Worm (Caenorhabditis elegans) whole organism, young adult: ENCODE data around the gene ltd-1.

Experiments
- B0019.2 ChIP-seq: fragments of 200-800 bp; sonication (Bioruptor generic); conservative IDR thresholded peaks from 2 replicates; pipeline ENCODE4 v1.3.6; 2022; ENCODE audit warnings: missing genetic modification reagents, missing genetic modification characterization, missing compliant biosample characterization
- B0035.1 ChIP-seq: sonication (generic microtip); optimal IDR thresholded peaks from 2 replicates; lab custom pipeline; 2016; ENCODE audit warnings: missing genetic modification characterization, mild to moderate bottlenecking, missing compliant biosample characterization, missing genotype, missing genetic modification reagents
- B0261.1 ChIP-seq: sonication (generic microtip); optimal IDR thresholded peaks from 2 replicates; lab custom pipeline; 2016; ENCODE audit warnings: mild to moderate bottlenecking, missing genetic modification characterization, moderate library complexity, missing compliant biosample characterization
- B0336.3 ChIP-seq: fragments of 200-800 bp; sonication (Bioruptor generic); IDR thresholded peaks from 2 replicates; pipeline ENCODE4 v1.3.6; 2022; ENCODE audit warnings: missing genetic modification characterization, missing compliant biosample characterization
- D2030.7 ChIP-seq: fragments of 200-800 bp; sonication (Bioruptor generic); IDR thresholded peaks from 2 replicates; pipeline ENCODE4 v1.3.6; 2022; ENCODE audit warnings: missing genetic modification reagents, missing genetic modification characterization, missing compliant biosample characterization
- F22D6.2 ChIP-seq: sonication (generic microtip); optimal IDR thresholded peaks from 2 replicates; lab custom pipeline; 2016; ENCODE audit warnings: mild to moderate bottlenecking, missing genetic modification characterization, missing compliant biosample characterization
- F23B12.7 ChIP-seq: sonication (generic microtip); optimal IDR thresholded peaks from 2 replicates; lab custom pipeline; 2017; ENCODE audit warnings: missing genetic modification characterization, mild to moderate bottlenecking, missing compliant biosample characterization, antibody characterized with exemption, moderate library complexity; ENCODE audit not compliant: insufficient read depth
- F33H1.4 ChIP-seq: fragments of 200-800 bp; sonication (Bioruptor generic); IDR thresholded peaks from 2 replicates; pipeline ENCODE4 v1.3.6; 2022; ENCODE audit warnings: missing genetic modification reagents, missing genetic modification characterization, missing compliant biosample characterization
- F37B4.10 ChIP-seq: fragments of 200-800 bp; sonication (Bioruptor generic); IDR thresholded peaks from 2 replicates; pipeline ENCODE4 v1.3.6; 2022; ENCODE audit warnings: missing genetic modification characterization, missing compliant biosample characterization
- F49E8.2 ChIP-seq: sonication (generic microtip); optimal IDR thresholded peaks from 3 replicates; lab custom pipeline; 2017; ENCODE audit warnings: missing genetic modification characterization, mild to moderate bottlenecking, missing compliant biosample characterization, antibody characterized with exemption, moderate library complexity; ENCODE audit not compliant: insufficient read depth
- F57C9.4 ChIP-seq: sonication (generic microtip); optimal IDR thresholded peaks from 2 replicates; lab custom pipeline; 2017; ENCODE audit warnings: mild to moderate bottlenecking, missing genetic modification characterization, missing compliant biosample characterization
- K12H6.12 ChIP-seq: fragments of 200-800 bp; sonication (Bioruptor generic); optimal IDR thresholded peaks from 2 replicates; lab custom pipeline; 2018; ENCODE audit warnings: mild to moderate bottlenecking, missing genetic modification characterization, missing compliant biosample characterization
- Y79H2A.3 ChIP-seq: fragments of 200-800 bp; sonication (Bioruptor generic); conservative IDR thresholded peaks from 2 replicates; pipeline ENCODE4 v1.3.6; 2022; ENCODE audit warnings: missing genetic modification reagents, missing genetic modification characterization, missing compliant biosample characterization
- Y95B8A.8 ChIP-seq: fragments of 200-800 bp; sonication (Bioruptor generic); IDR thresholded peaks from 2 replicates; pipeline ENCODE4 v1.3.6; 2022; ENCODE audit warnings: missing genetic modification reagents, missing genetic modification characterization, missing compliant biosample characterization
- ZK185.1 ChIP-seq: sonication (generic microtip); optimal IDR thresholded peaks from 2 replicates; lab custom pipeline; 2016; ENCODE audit warnings: mild to moderate bottlenecking, missing genetic modification characterization, missing compliant biosample characterization; ENCODE audit not compliant: poor library complexity, severe bottlenecking
- aptf-2 ChIP-seq: fragments of 200-800 bp; sonication (Bioruptor generic); conservative IDR thresholded peaks from 2 replicates; pipeline ENCODE4 v1.3.6; 2022; ENCODE audit warnings: missing genetic modification reagents, missing genetic modification characterization, missing compliant biosample characterization
- aptf-3 ChIP-seq: fragments of 200-800 bp; sonication (Bioruptor generic); IDR thresholded peaks from 2 replicates; pipeline ENCODE4 v1.3.6; 2022; ENCODE audit warnings: missing genetic modification characterization, missing compliant biosample characterization
- attf-3 ChIP-seq: fragments of 200-800 bp; sonication (Bioruptor generic); conservative IDR thresholded peaks from 2 replicates; pipeline ENCODE4 v1.3.6; 2022; ENCODE audit warnings: missing genetic modification reagents, missing genetic modification characterization, missing compliant biosample characterization
- attf-5 ChIP-seq: fragments of 200-800 bp; sonication (Bioruptor generic); optimal IDR thresholded peaks from 2 replicates; lab custom pipeline; 2018; ENCODE audit warnings: mild to moderate bottlenecking, missing genetic modification characterization, missing compliant biosample characterization
- attf-6 ChIP-seq: fragments of 200-800 bp; sonication (Bioruptor generic); IDR thresholded peaks from 2 replicates; pipeline ENCODE4 v1.3.6; 2022; ENCODE audit warnings: missing genetic modification reagents, missing genetic modification characterization, missing compliant biosample characterization
- bed-1 ChIP-seq: fragments of 200-800 bp; sonication (Bioruptor generic); IDR thresholded peaks from 2 replicates; pipeline ENCODE4 v1.3.6; 2022; ENCODE audit warnings: missing genetic modification reagents, missing genetic modification characterization, missing compliant biosample characterization
- ceh-27 ChIP-seq: fragments of 200-800 bp; sonication (Bioruptor generic); optimal IDR thresholded peaks from 2 replicates; lab custom pipeline; 2018; ENCODE audit warnings: mild to moderate bottlenecking, missing genetic modification characterization, moderate library complexity, missing compliant biosample characterization
- ceh-40 ChIP-seq: fragments of 200-800 bp; sonication (Bioruptor generic); IDR thresholded peaks from 2 replicates; pipeline ENCODE4 v1.3.6; 2022; ENCODE audit warnings: missing genetic modification characterization, missing compliant biosample characterization
- chd-7 ChIP-seq: sonication (generic microtip); optimal IDR thresholded peaks from 2 replicates; lab custom pipeline; 2016; ENCODE audit warnings: mild to moderate bottlenecking, missing genetic modification characterization, moderate library complexity, missing compliant biosample characterization
- dpff-1 ChIP-seq: sonication (generic microtip); optimal IDR thresholded peaks from 2 replicates; lab custom pipeline; 2017; ENCODE audit warnings: mild to moderate bottlenecking, missing genetic modification characterization, missing compliant biosample characterization
- egl-18 ChIP-seq: fragments of 200-800 bp; sonication (Bioruptor generic); IDR thresholded peaks from 2 replicates; pipeline ENCODE4 v1.3.6; 2022; ENCODE audit warnings: missing genetic modification reagents, missing genetic modification characterization, missing compliant biosample characterization
- egl-44 ChIP-seq: fragments of 200-800 bp; sonication (Bioruptor generic); IDR thresholded peaks from 2 replicates; pipeline ENCODE4 v1.3.6; 2022; ENCODE audit warnings: missing genetic modification reagents, missing genetic modification characterization, missing compliant biosample characterization
- egrh-3 ChIP-seq: fragments of 200-800 bp; sonication (Bioruptor generic); IDR thresholded peaks from 2 replicates; pipeline ENCODE4 v1.3.6; 2022; ENCODE audit warnings: missing genetic modification reagents, missing genetic modification characterization, missing compliant biosample characterization
- fkh-3 ChIP-seq: sonication (generic microtip); optimal IDR thresholded peaks from 2 replicates; lab custom pipeline; 2016; ENCODE audit warnings: mild to moderate bottlenecking, missing genetic modification characterization, missing compliant biosample characterization
- lin-35 ChIP-seq, 3 experiments: fragments of 150-350 bp in 2 of 3; sonication (generic microtip) in 1 of 3; optimal IDR thresholded peaks; 2 replicates each; lab custom pipeline; 2014 to 2018; ENCODE audit warnings: missing biosample characterization in 3 of 3, missing genetic modification characterization in 3 of 3, missing genetic modification reagents in 3 of 3
- lin-40 ChIP-seq: sonication (generic microtip); optimal IDR thresholded peaks from 2 replicates; lab custom pipeline; 2016; ENCODE audit warnings: missing genetic modification characterization, mild to moderate bottlenecking, missing compliant biosample characterization, missing genotype, missing genetic modification reagents
- lin-54 ChIP-seq: fragments of 200-800 bp; sonication (Bioruptor generic); optimal IDR thresholded peaks from 2 replicates; lab custom pipeline; 2018; ENCODE audit warnings: mild to moderate bottlenecking, missing genetic modification characterization, missing compliant biosample characterization
- lsl-1 ChIP-seq: fragments of 200-800 bp; sonication (Bioruptor generic); optimal IDR thresholded peaks from 2 replicates; lab custom pipeline; 2018; ENCODE audit warnings: mild to moderate bottlenecking, missing genetic modification characterization, moderate library complexity, missing compliant biosample characterization
- madf-3 ChIP-seq: fragments of 200-800 bp; sonication (Bioruptor generic); IDR thresholded peaks from 2 replicates; pipeline ENCODE4 v1.3.6; 2022; ENCODE audit warnings: missing genetic modification reagents, missing genetic modification characterization, missing compliant biosample characterization
- madf-6 ChIP-seq: fragments of 200-800 bp; sonication (Bioruptor generic); IDR thresholded peaks from 2 replicates; pipeline ENCODE4 v1.3.6; 2022; ENCODE audit warnings: missing genetic modification reagents, missing genetic modification characterization, missing compliant biosample characterization
- madf-8 ChIP-seq: fragments of 200-800 bp; sonication (Bioruptor generic); conservative IDR thresholded peaks from 2 replicates; pipeline ENCODE4 v1.3.6; 2022; ENCODE audit warnings: missing genetic modification reagents, missing genetic modification characterization, missing compliant biosample characterization
- mcd-1 ChIP-seq: fragments of 200-800 bp; sonication (Bioruptor generic); IDR thresholded peaks from 2 replicates; pipeline ENCODE4 v1.3.6; 2022; ENCODE audit warnings: missing genetic modification reagents, missing genetic modification characterization, missing compliant biosample characterization
- nfya-1 ChIP-seq: sonication (generic microtip); optimal IDR thresholded peaks from 2 replicates; lab custom pipeline; 2017; ENCODE audit warnings: antibody characterized with exemption, missing compliant biosample characterization, missing genetic modification characterization, borderline replicate concordance; ENCODE audit not compliant: insufficient read depth
- nfyb-1 ChIP-seq: fragments of 200-800 bp; sonication (Bioruptor generic); IDR thresholded peaks from 2 replicates; pipeline ENCODE4 v1.3.6; 2022; ENCODE audit warnings: missing genetic modification reagents, missing genetic modification characterization, missing compliant biosample characterization
- nhr-179 ChIP-seq: sonication (generic microtip); optimal IDR thresholded peaks from 2 replicates; lab custom pipeline; 2016; ENCODE audit warnings: mild to moderate bottlenecking, missing genetic modification characterization, missing compliant biosample characterization
- rec-8 ChIP-seq, 2 experiments: sonication (generic microtip); optimal IDR thresholded peaks; 2 replicates each; lab custom pipeline; 2016; ENCODE audit warnings: mild to moderate bottlenecking in 2 of 2, missing genetic modification characterization in 2 of 2, missing genetic modification reagents in 2 of 2, missing genotype in 2 of 2, missing biosample characterization in 1 of 2, missing compliant biosample characterization in 1 of 2, moderate library complexity in 1 of 2
- rpc-1 ChIP-seq, 2 experiments: fragments of 150-350 bp in 1 of 2; sonication (generic microtip) in 1 of 2; optimal IDR thresholded peaks; 2 replicates each; lab custom pipeline; 2014 to 2018; ENCODE audit warnings: missing biosample characterization in 1 of 2, missing genetic modification characterization in 1 of 2, missing genetic modification reagents in 1 of 2, missing genotype in 1 of 2
- sea-2 ChIP-seq: fragments of 200-800 bp; sonication (Bioruptor generic); IDR thresholded peaks from 2 replicates; pipeline ENCODE4 v1.3.6; 2022; ENCODE audit warnings: missing genetic modification characterization, missing compliant biosample characterization
- xnd-1 ChIP-seq: sonication (generic microtip); optimal IDR thresholded peaks from 2 replicates; lab custom pipeline; 2016; ENCODE audit warnings: missing genotype, missing genetic modification reagents, missing genetic modification characterization, missing compliant biosample characterization
- ztf-25 ChIP-seq: fragments of 200-800 bp; sonication (Bioruptor generic); IDR thresholded peaks from 2 replicates; pipeline ENCODE4 v1.3.6; 2022; ENCODE audit warnings: missing genetic modification reagents, missing genetic modification characterization, missing compliant biosample characterization
- ztf-28 ChIP-seq: fragments of 200-800 bp; sonication (Bioruptor generic); IDR thresholded peaks from 2 replicates; pipeline ENCODE4 v1.3.6; 2022; ENCODE audit warnings: missing genetic modification reagents, missing genetic modification characterization, missing compliant biosample characterization
- ztf-3 ChIP-seq: fragments of 200-800 bp; sonication (Bioruptor generic); optimal IDR thresholded peaks from 2 replicates; lab custom pipeline; 2018; ENCODE audit warnings: mild to moderate bottlenecking, missing genetic modification characterization, missing compliant biosample characterization

ltd-1 gene

DNA sequence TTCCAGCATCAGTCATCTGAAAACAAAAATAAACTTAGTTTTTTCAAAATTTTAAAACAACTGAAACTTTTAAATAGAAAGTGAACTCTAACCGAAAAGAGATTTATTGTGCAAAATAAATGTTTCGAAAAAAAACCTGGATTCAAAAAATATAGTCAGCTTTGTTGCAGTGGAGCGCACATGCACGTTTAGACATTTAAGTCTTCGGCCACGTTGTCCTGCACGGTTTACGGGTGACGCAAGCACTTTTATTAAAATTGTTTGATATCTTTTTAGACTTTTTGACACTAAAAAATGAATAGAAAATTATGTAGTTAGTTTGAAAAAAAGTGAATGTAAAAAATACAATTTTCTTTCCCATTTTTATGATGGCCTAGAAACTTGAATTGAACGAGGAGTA, 53.1 kb downstream of the ltd-1 start, which contains the start of the genes ubh-4 and algn-6 (continued):
- TF ChIP-seq ztf-3 (GFP tag; lab: Kevin White, UChicago), result no peak
- TF ChIP-seq K12H6.12, result peak; percentile 43
- no peak for TF ChIP-seq sea-2 (GFP tag; lab: Robert Waterston, UW)
- peak; percentile 87 for TF ChIP-seq lsl-1
- no peak for TF ChIP-seq F57C9.4 (tag; lab: Kevin White, UChicago)
- TF ChIP-seq bed-1 (GFP tag; lab: Robert Waterston, UW), result no peak
- TF ChIP-seq lin-35 (GFP tag; optimal IDR thresholded peaks at IDR 0.05; lab: Kevin White, UChicago), result no peak
- TF ChIP-seq B0261.1 (tag; lab: Kevin White, UChicago), result no peak
- TF ChIP-seq Y95B8A.8 (GFP tag; lab: Robert Waterston, UW), result no peak
- TF ChIP-seq ceh-27 (GFP tag; lab: Kevin White, UChicago), result peak; percentile 64
- TF ChIP-seq lin-40 (tag; lab: Kevin White, UChicago), result peak; percentile 16
- no peak for TF ChIP-seq chd-7 (tag; lab: Kevin White, UChicago)
- no peak for TF ChIP-seq dpff-1 (tag; lab: Kevin White, UChicago)
- peak; percentile 32; the same call in 1 of the 2 replicates for TF ChIP-seq madf-8 (GFP tag; lab: Robert Waterston, UW)
- no peak for TF ChIP-seq F49E8.2 (tag; lab: Kevin White, UChicago)
- 0 out of 2 replicates have a peak, but pooled peaks have one; percentile 24 for TF ChIP-seq Y79H2A.3 (GFP tag; lab: Robert Waterston, UW)
- TF ChIP-seq egl-18 (GFP tag; lab: Robert Waterston, UW), result no peak
- peak; percentile 61 for TF ChIP-seq madf-6 (GFP tag; lab: Robert Waterston, UW)
- peak; percentile 61; the same call in 1 of the 2 replicates for TF ChIP-seq madf-3
- no peak for TF ChIP-seq nfya-1 (tag; lab: Kevin White, UChicago)
- no peak for TF ChIP-seq rpc-1 (optimal IDR thresholded peaks at IDR 0.05; lab: Kevin White, UChicago)
- TF ChIP-seq rpc-1 (tag; optimal IDR thresholded peaks at IDR 0.05; lab: Kevin White, UChicago), result no peak
- no peak for TF ChIP-seq attf-6 (GFP tag; lab: Robert Waterston, UW)
- peak; percentile 25 for TF ChIP-seq xnd-1
- peak; percentile 63 for TF ChIP-seq F23B12.7
- TF ChIP-seq egl-44 (GFP tag; lab: Robert Waterston, UW), result 0 out of 2 replicates have a peak, but pooled peaks have one; percentile 13
- 0 out of 2 replicates have a peak, but pooled peaks have one; percentile 29 for TF ChIP-seq ztf-25 (GFP tag; lab: Robert Waterston, UW)
- no peak for TF ChIP-seq ceh-40
- peak; percentile 31; the same call in 1 of the 2 replicates for TF ChIP-seq aptf-2 (GFP tag; lab: Robert Waterston, UW)
- TF ChIP-seq D2030.7, result peak; percentile 67
- TF ChIP-seq B0336.3 (GFP tag; lab: Robert Waterston, UW), result no peak
- peak; percentile 78 for TF ChIP-seq attf-3
- peak; percentile 89 for TF ChIP-seq mcd-1
- TF ChIP-seq F37B4.10, result no peak
- TF ChIP-seq nfyb-1 (GFP tag; lab: Robert Waterston, UW), result no peak
- TF ChIP-seq F22D6.2 (tag; lab: Kevin White, UChicago), result no peak
- TF ChIP-seq lin-54 (GFP tag; lab: Kevin White, UChicago), result peak; percentile 72
- no peak for TF ChIP-seq B0035.1
- TF ChIP-seq rec-8 (tag; optimal IDR thresholded peaks at IDR 0.05; lab: Kevin White, UChicago), result peak in 1 of 2 experiments; percentile 1
- TF ChIP-seq attf-5, result peak; percentile 87
- TF ChIP-seq fkh-3 (tag; lab: Kevin White, UChicago), result no peak
- peak; percentile 24; the same call in 1 of the 2 replicates for TF ChIP-seq F33H1.4 (GFP tag; lab: Robert Waterston, UW)
- no peak for TF ChIP-seq nhr-179 (tag; lab: Kevin White, UChicago)
- 0 out of 2 replicates have a peak, but pooled peaks have one; percentile 60 for TF ChIP-seq ztf-28 (GFP tag; lab: Robert Waterston, UW)
- no peak for TF ChIP-seq B0019.2 (GFP tag; lab: Robert Waterston, UW)
- peak; percentile 21; the same call in 1 of the 2 replicates for TF ChIP-seq egrh-3 (GFP tag; lab: Robert Waterston, UW)
- no peak for TF ChIP-seq aptf-3 (GFP tag; lab: Robert Waterston, UW)
- peak; percentile 69 for TF ChIP-seq ZK185.1
